Fruit fly (Drosophila melanogaster) Kc167 (cell line): Measurements from ENCODE around the gene cysu.

Source experiments
- Myc ChIP-seq: fragments of >200 bp; optimal IDR thresholded peaks from 2 replicates; lab custom pipeline; 2017; ENCODE audit warnings: missing external identifiers
- Sin3A ChIP-seq: fragments of >200 bp; optimal IDR thresholded peaks from 2 replicates; lab custom pipeline; 2018; ENCODE audit warnings: missing external identifiers
- h ChIP-seq: fragments of >200 bp; optimal IDR thresholded peaks from 3 replicates; lab custom pipeline; 2018; ENCODE audit warnings: missing external identifiers
- insv ChIP-seq: fragments of >200 bp; optimal IDR thresholded peaks from 3 replicates; lab custom pipeline; 2018; ENCODE audit warnings: missing external identifiers

DNA sequence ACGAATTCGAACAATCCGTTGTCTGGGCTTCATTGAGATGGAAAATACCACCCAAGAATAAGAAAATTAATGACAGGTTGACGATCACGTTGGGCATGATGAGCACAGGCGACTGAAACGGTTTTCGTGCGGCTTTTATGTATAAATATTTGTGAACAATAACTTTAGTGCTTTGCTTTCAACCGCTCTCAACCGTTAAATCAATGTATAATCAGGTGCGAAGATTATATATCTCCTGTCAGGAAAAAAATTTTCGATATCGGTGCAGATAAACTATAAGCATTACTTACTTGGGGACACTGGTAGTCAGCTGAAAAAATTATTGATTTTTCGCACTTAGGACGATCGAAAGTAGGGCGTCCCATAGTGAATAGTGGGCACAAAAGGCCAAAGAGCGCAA, 20.6 kb upstream of the cysu start, which contains the start of gene CG42823:
- TF ChIP-seq insv (lab: Kevin White, UChicago) (no peak), Sin3A (lab: Kevin White, UChicago) (no peak), h (lab: Kevin White, UChicago) (no peak), Myc (lab: Kevin White, UChicago) (no peak)
